Fruit fly (Drosophila melanogaster) whole organism, embryonic: ENCODE results near the gene Fer3HCH.

Source experiments
- Atf3 ChIP-seq: fragments of 200-800 bp; sonication (Bioruptor generic); optimal IDR thresholded peaks from 3 replicates; lab custom pipeline; 2016; ENCODE audit warnings: missing biosample characterization, missing genetic modification characterization
- B-H1 ChIP-seq: fragments of 200-800 bp; sonication (Bioruptor generic); IDR thresholded peaks from 3 replicates; pipeline ENCODE4 v1.3.6; 2022; ENCODE audit warnings: missing biosample characterization, missing genetic modification characterization
- Bdp1 ChIP-seq: fragments of 200-800 bp; sonication (Bioruptor generic); optimal IDR thresholded peaks from 3 replicates; lab custom pipeline; 2016; ENCODE audit warnings: missing biosample characterization, missing genetic modification characterization
- CG10209 ChIP-seq: fragments of 200-800 bp; sonication (Bioruptor generic); optimal IDR thresholded peaks from 3 replicates; lab custom pipeline; 2017; ENCODE audit warnings: missing biosample characterization, mild to moderate bottlenecking, missing genetic modification characterization, missing genetic modification reagents
- CG10543 ChIP-seq: fragments of 200-800 bp; sonication (Bioruptor generic); optimal IDR thresholded peaks from 3 replicates; lab custom pipeline; 2017; ENCODE audit warnings: missing biosample characterization, mild to moderate bottlenecking, missing genetic modification characterization, moderate library complexity
- CG11085 ChIP-seq: fragments of 200-800 bp; sonication (Bioruptor generic); IDR thresholded peaks from 2 replicates; pipeline ENCODE4 v1.3.6; 2022; ENCODE audit warnings: missing biosample characterization, missing genetic modification characterization
- CG12071 ChIP-seq: fragments of 200-800 bp; sonication (Bioruptor generic); optimal IDR thresholded peaks from 3 replicates; lab custom pipeline; 2018; ENCODE audit warnings: missing biosample characterization, mild to moderate bottlenecking, missing genetic modification characterization
- CG17612 ChIP-seq: fragments of 200-800 bp; sonication (Bioruptor generic); IDR thresholded peaks from 2 replicates; pipeline ENCODE4 v1.3.6; 2022; ENCODE audit warnings: missing biosample characterization, missing genetic modification characterization
- CG18262 ChIP-seq: fragments of 200-800 bp; optimal IDR thresholded peaks from 3 replicates; lab custom pipeline; 2019; ENCODE audit warnings: missing biosample characterization, mild to moderate bottlenecking, missing genetic modification characterization, moderate library complexity
- CG2875 ChIP-seq: fragments of 200-800 bp; sonication (Bioruptor generic); optimal IDR thresholded peaks from 2 replicates; lab custom pipeline; 2017; ENCODE audit warnings: missing biosample characterization, mild to moderate bottlenecking, missing genetic modification characterization, missing genetic modification reagents
- CG31441 ChIP-seq: fragments of 200-800 bp; sonication (Bioruptor generic); IDR thresholded peaks from 2 replicates; pipeline ENCODE4 v1.3.6; 2022; ENCODE audit warnings: missing biosample characterization, missing genetic modification characterization
- CG32767 ChIP-seq: fragments of 200-800 bp; sonication (Bioruptor generic); IDR thresholded peaks from 2 replicates; pipeline ENCODE4 v1.3.6; 2022; ENCODE audit warnings: missing biosample characterization, missing genetic modification characterization
- CG32772 ChIP-seq: fragments of 200-800 bp; sonication (Bioruptor generic); IDR thresholded peaks from 2 replicates; pipeline ENCODE4 v1.3.6; 2022; ENCODE audit warnings: missing biosample characterization, missing genetic modification characterization
- CG3995 ChIP-seq: fragments of 200-800 bp; sonication (Bioruptor generic); optimal IDR thresholded peaks from 3 replicates; lab custom pipeline; 2016; ENCODE audit warnings: missing biosample characterization, missing genetic modification characterization
- CG4404 ChIP-seq: fragments of 200-800 bp; sonication (Bioruptor generic); IDR thresholded peaks from 2 replicates; pipeline ENCODE4 v1.3.6; 2022; ENCODE audit warnings: missing biosample characterization, missing genetic modification characterization
- CG5953 ChIP-seq: fragments of 200-800 bp; sonication (Bioruptor generic); IDR thresholded peaks from 2 replicates; pipeline ENCODE4 v1.3.6; 2022; ENCODE audit warnings: missing biosample characterization, missing genetic modification characterization
- CG6272 ChIP-seq: fragments of 200-800 bp; sonication (Bioruptor generic); IDR thresholded peaks from 2 replicates; pipeline ENCODE4 v1.3.6; 2022; ENCODE audit warnings: missing biosample characterization, missing genetic modification characterization
- CG6854 ChIP-seq: fragments of 200-800 bp; sonication (Bioruptor generic); optimal IDR thresholded peaks from 3 replicates; lab custom pipeline; 2017; ENCODE audit warnings: missing biosample characterization, mild to moderate bottlenecking, missing genetic modification characterization
- CG8089 ChIP-seq: fragments of 200-800 bp; sonication (Bioruptor generic); optimal IDR thresholded peaks from 3 replicates; lab custom pipeline; 2016; ENCODE audit warnings: missing biosample characterization, missing genetic modification characterization
- CG9437 ChIP-seq: fragments of 200-800 bp; sonication (Bioruptor generic); optimal IDR thresholded peaks from 2 replicates; lab custom pipeline; 2018; ENCODE audit warnings: missing biosample characterization, mild to moderate bottlenecking, missing genetic modification characterization
- HLH3B ChIP-seq: fragments of 200-800 bp; sonication (Bioruptor generic); IDR thresholded peaks from 2 replicates; pipeline ENCODE4 v1.3.6; 2022; ENCODE audit warnings: missing biosample characterization, missing genetic modification characterization
- Kr ChIP-seq: fragments of 200-800 bp; sonication (Bioruptor generic); optimal IDR thresholded peaks from 2 replicates; lab custom pipeline; 2017; ENCODE audit warnings: missing biosample characterization, mild to moderate bottlenecking, missing genetic modification characterization
- Lpt ChIP-seq: fragments of >200 bp; optimal IDR thresholded peaks from 2 replicates; lab custom pipeline; 2018; ENCODE audit warnings: missing biosample characterization, missing genetic modification characterization
- Meics ChIP-seq: fragments of 200-800 bp; sonication (Bioruptor generic); optimal IDR thresholded peaks from 2 replicates; lab custom pipeline; 2017; ENCODE audit warnings: missing biosample characterization, mild to moderate bottlenecking, missing genetic modification characterization
- Mrtf ChIP-seq: fragments of 200-800 bp; sonication (Bioruptor generic); IDR thresholded peaks from 3 replicates; pipeline ENCODE4 v1.3.6; 2022; ENCODE audit warnings: missing biosample characterization, missing genetic modification characterization
- NFAT ChIP-seq: fragments of 200-800 bp; sonication (Bioruptor generic); IDR thresholded peaks from 2 replicates; pipeline ENCODE4 v1.3.6; 2022; ENCODE audit warnings: missing biosample characterization, missing genetic modification characterization
- Nf-YB ChIP-seq: fragments of 200-800 bp; sonication (Bioruptor generic); optimal IDR thresholded peaks from 3 replicates; lab custom pipeline; 2019; ENCODE audit warnings: missing biosample characterization, mild to moderate bottlenecking, missing genetic modification characterization, moderate library complexity
- Ravus ChIP-seq: fragments of 200-800 bp; sonication (Bioruptor generic); IDR thresholded peaks from 2 replicates; pipeline ENCODE4 v1.3.6; 2022; ENCODE audit warnings: missing biosample characterization, missing genetic modification characterization
- Sin3A ChIP-seq: fragments of >200 bp; optimal IDR thresholded peaks from 2 replicates; lab custom pipeline; 2018
- Stat92E ChIP-seq, 3 experiments: fragments of >200 bp in 2 of 3; fragments of 200-800 bp in 1 of 3; sonication (Bioruptor generic) in 1 of 3; optimal IDR thresholded peaks; 2 replicates each; lab custom pipeline; 2017 to 2019; ENCODE audit warnings: missing biosample characterization in 3 of 3, missing genetic modification characterization in 3 of 3, mild to moderate bottlenecking in 1 of 3, moderate library complexity in 1 of 3
- TFAM ChIP-seq: fragments of 200-800 bp; sonication (Bioruptor generic); optimal IDR thresholded peaks from 2 replicates; lab custom pipeline; 2017; ENCODE audit warnings: missing biosample characterization, missing genetic modification characterization, inconsistent platforms
- Trl ChIP-seq, 3 experiments: fragments of >200 bp in 2 of 3; fragments of 200-800 bp in 1 of 3; sonication (Bioruptor generic) in 1 of 3; optimal IDR thresholded peaks; 2 replicates in 1 of 3; 3 replicates in 2 of 3; lab custom pipeline; 2016 to 2017; ENCODE audit warnings: missing biosample characterization in 1 of 3, missing genetic modification characterization in 1 of 3
- abd-A ChIP-seq: fragments of 200-800 bp; sonication (Bioruptor generic); optimal IDR thresholded peaks from 3 replicates; lab custom pipeline; 2019; ENCODE audit warnings: missing biosample characterization, mild to moderate bottlenecking, missing genetic modification characterization, moderate library complexity
- aop ChIP-seq: fragments of 200-800 bp; sonication (Bioruptor generic); IDR thresholded peaks from 2 replicates; pipeline ENCODE4 v1.3.6; 2022; ENCODE audit warnings: missing biosample characterization, missing genetic modification characterization
- ara ChIP-seq: fragments of 200-800 bp; sonication (Bioruptor generic); IDR thresholded peaks from 2 replicates; pipeline ENCODE4 v1.3.6; 2022; ENCODE audit warnings: missing biosample characterization, missing genetic modification characterization
- bcd ChIP-seq: fragments of 200-800 bp; sonication (Bioruptor generic); optimal IDR thresholded peaks from 2 replicates; lab custom pipeline; 2017; ENCODE audit warnings: missing biosample characterization, mild to moderate bottlenecking, missing genetic modification characterization
- bsh ChIP-seq, 2 experiments: fragments of 200-800 bp; sonication (Bioruptor generic); optimal IDR thresholded peaks; 2 replicates each; lab custom pipeline; 2017 to 2018; ENCODE audit warnings: mild to moderate bottlenecking in 2 of 2, missing biosample characterization in 2 of 2, missing genetic modification characterization in 2 of 2, moderate library complexity in 1 of 2
- cwo ChIP-seq: fragments of 200-800 bp; sonication (Bioruptor generic); optimal IDR thresholded peaks from 3 replicates; lab custom pipeline; 2017; ENCODE audit warnings: missing biosample characterization, missing genetic modification characterization, mild to moderate bottlenecking, moderate library complexity, missing genetic modification reagents
- dimm ChIP-seq: fragments of 200-800 bp; sonication (Bioruptor generic); IDR thresholded peaks from 2 replicates; pipeline ENCODE4 v1.3.6; 2022; ENCODE audit warnings: missing biosample characterization, missing genetic modification characterization
- dpn ChIP-seq, 2 experiments: fragments of 200-800 bp; sonication (Bioruptor generic); optimal IDR thresholded peaks; 3 replicates each; lab custom pipeline; 2016; ENCODE audit warnings: missing biosample characterization in 2 of 2, missing genetic modification characterization in 2 of 2
- eve ChIP-seq, 2 experiments: fragments of >200 bp; optimal IDR thresholded peaks; 2 replicates each; lab custom pipeline; 2017; ENCODE audit warnings: missing biosample characterization in 2 of 2, missing genetic modification characterization in 2 of 2
- grau ChIP-seq: fragments of 200-800 bp; optimal IDR thresholded peaks from 3 replicates; lab custom pipeline; 2019; ENCODE audit warnings: missing biosample characterization, mild to moderate bottlenecking, missing genetic modification characterization, moderate library complexity
- grn ChIP-seq: fragments of 200-800 bp; sonication (Bioruptor generic); optimal IDR thresholded peaks from 3 replicates; lab custom pipeline; 2017; ENCODE audit warnings: missing biosample characterization, missing genetic modification characterization
- hbn ChIP-seq: fragments of 200-800 bp; sonication (Bioruptor generic); IDR thresholded peaks from 2 replicates; pipeline ENCODE4 v1.3.6; 2022; ENCODE audit warnings: missing biosample characterization, missing genetic modification characterization; ENCODE audit not compliant: partially characterized antibody
- ken ChIP-seq: fragments of 200-800 bp; sonication (Bioruptor generic); IDR thresholded peaks from 3 replicates; pipeline ENCODE4 v1.3.6; 2022; ENCODE audit warnings: missing biosample characterization, missing genetic modification characterization
- nerfin-1 ChIP-seq: fragments of 200-800 bp; sonication (Bioruptor generic); optimal IDR thresholded peaks from 3 replicates; lab custom pipeline; 2019; ENCODE audit warnings: missing biosample characterization, mild to moderate bottlenecking, missing genetic modification characterization, moderate library complexity
- otp ChIP-seq: fragments of 200-800 bp; sonication (Bioruptor generic); IDR thresholded peaks from 3 replicates; pipeline ENCODE4, ENCODE4 v1.3.6; 2022; ENCODE audit warnings: missing biosample characterization, missing genetic modification characterization
- salm ChIP-seq: fragments of 200-800 bp; sonication (Bioruptor generic); optimal IDR thresholded peaks from 2 replicates; lab custom pipeline; 2018; ENCODE audit warnings: missing biosample characterization, mild to moderate bottlenecking, missing genetic modification characterization
- slou ChIP-seq: fragments of 200-800 bp; sonication (Bioruptor generic); optimal IDR thresholded peaks from 3 replicates; lab custom pipeline; 2016; ENCODE audit warnings: missing biosample characterization, missing genetic modification characterization
- trh ChIP-seq: fragments of 200-800 bp; sonication (Bioruptor generic); optimal IDR thresholded peaks from 2 replicates; lab custom pipeline; 2016; ENCODE audit warnings: missing biosample characterization, missing genetic modification characterization
- zfh1 ChIP-seq: fragments of 200-800 bp; sonication (Bioruptor generic); IDR thresholded peaks from 3 replicates; pipeline ENCODE4 v1.3.6; 2022; ENCODE audit warnings: missing biosample characterization, missing genetic modification characterization

Fer3HCH gene

dm6 chrX:13135702-13136101, 27.7 kb upstream of the Fer3HCH start:
- TF ChIP-seq B-H1 (GFP tag; lab: Robert Waterston, UW): peak; percentile 16; the same call in 1 of the 3 replicates
- TF ChIP-seq CG8089 (GFP tag; lab: Kevin White, UChicago): peak; percentile 15
- no peak for TF ChIP-seq Kr (GFP tag; lab: Kevin White, UChicago)
- TF ChIP-seq ken (GFP tag; lab: Robert Waterston, UW): peak; percentile 78
- TF ChIP-seq CG32772 (GFP tag; lab: Robert Waterston, UW): 0 out of 2 replicates have a peak, but pooled peaks have one; percentile 35
- no peak for TF ChIP-seq CG11085 (GFP tag; lab: Robert Waterston, UW)
- peak; percentile 37 for TF ChIP-seq Meics
- no peak for TF ChIP-seq Stat92E (GFP tag; optimal IDR thresholded peaks at IDR 0.05; lab: Kevin White, UChicago)
- no peak for TF ChIP-seq CG6854 (GFP tag; lab: Kevin White, UChicago)
- peak; percentile 71 for TF ChIP-seq HLH3B
- 0 out of 2 replicates have a peak, but pooled peaks have one; percentile 10 for TF ChIP-seq dimm (GFP tag; lab: Robert Waterston, UW)
- peak; percentile 33 for TF ChIP-seq Ravus (GFP tag; lab: Robert Waterston, UW)
- TF ChIP-seq CG17612 (GFP tag; lab: Robert Waterston, UW): no peak
- TF ChIP-seq CG4404 (GFP tag; lab: Robert Waterston, UW): no peak
- TF ChIP-seq CG10209 (GFP tag; lab: Kevin White, UChicago): peak; percentile 48
- TF ChIP-seq CG6272 (GFP tag; lab: Robert Waterston, UW): no peak
- no peak for TF ChIP-seq abd-A (tag; lab: Kevin White, UChicago)
- no peak for TF ChIP-seq Sin3A (lab: Kevin White, UChicago)
- peak in 1 of 2 experiments; percentile 55 for TF ChIP-seq bsh (GFP tag; optimal IDR thresholded peaks at IDR 0.05; lab: Kevin White, UChicago)
- TF ChIP-seq Atf3 (GFP tag; lab: Kevin White, UChicago): peak; percentile 36
- no peak for TF ChIP-seq NFAT (GFP tag; lab: Robert Waterston, UW)
- TF ChIP-seq Lpt (GFP tag; lab: Kevin White, UChicago): no peak
- peak; percentile 20 for TF ChIP-seq salm (tag; lab: Kevin White, UChicago)
- TF ChIP-seq CG18262 (tag; lab: Kevin White, UChicago): peak; percentile 53
- peak; percentile 51 for TF ChIP-seq grau (tag; lab: Kevin White, UChicago)
- TF ChIP-seq CG32767 (GFP tag; lab: Robert Waterston, UW): no peak
- peak; percentile 52 for TF ChIP-seq bcd (GFP tag; lab: Kevin White, UChicago)
- no peak for TF ChIP-seq Trl (optimal IDR thresholded peaks at IDR 0.05; lab: Kevin White, UChicago)
- TF ChIP-seq Trl (GFP tag; optimal IDR thresholded peaks at IDR 0.05; lab: Kevin White, UChicago): no peak
- peak; percentile 53 for TF ChIP-seq nerfin-1 (tag; lab: Kevin White, UChicago)
- peak; percentile 72 for TF ChIP-seq zfh1 (GFP tag; lab: Robert Waterston, UW)
- no peak for TF ChIP-seq aop (GFP tag; lab: Robert Waterston, UW)
- peak; percentile 47 for TF ChIP-seq CG9437 (GFP tag; lab: Kevin White, UChicago)
- TF ChIP-seq CG5953 (GFP tag; lab: Robert Waterston, UW): peak; percentile 39; the same call in 1 of the 2 replicates
- no peak for TF ChIP-seq grn (GFP tag; lab: Kevin White, UChicago)
- TF ChIP-seq eve (GFP tag; optimal IDR thresholded peaks at IDR 0.05; lab: Kevin White, UChicago): peak in 1 of 2 experiments; percentile 86
- TF ChIP-seq Bdp1 (GFP tag; lab: Kevin White, UChicago): no peak
- peak; percentile 54; the same call in 1 of the 3 replicates for TF ChIP-seq otp
- peak; percentile 9 for TF ChIP-seq Nf-YB (GFP tag; lab: Kevin White, UChicago)
- TF ChIP-seq cwo (GFP tag; lab: Kevin White, UChicago): peak; percentile 39
- peak; percentile 47 to 63 for TF ChIP-seq dpn (GFP tag; optimal IDR thresholded peaks at IDR 0.05; lab: Kevin White, UChicago)
- TF ChIP-seq CG3995 (GFP tag; lab: Kevin White, UChicago): no peak
- TF ChIP-seq hbn (GFP tag; lab: Robert Waterston, UW): no peak
- TF ChIP-seq slou (GFP tag; lab: Kevin White, UChicago): no peak
- TF ChIP-seq CG10543 (GFP tag; lab: Kevin White, UChicago): no peak
- TF ChIP-seq trh (GFP tag; lab: Kevin White, UChicago): no peak
- peak; percentile 23; the same call in 1 of the 2 replicates for TF ChIP-seq ara
- peak; percentile 60 for TF ChIP-seq CG12071 (GFP tag; lab: Kevin White, UChicago)
- TF ChIP-seq CG2875 (GFP tag; lab: Kevin White, UChicago): peak; percentile 45
- peak; percentile 62 for TF ChIP-seq CG31441 (GFP tag; lab: Robert Waterston, UW)
- peak; percentile 44; the same call in 1 of the 3 replicates for TF ChIP-seq Mrtf (GFP tag; lab: Robert Waterston, UW)
- no peak for TF ChIP-seq TFAM (GFP tag; lab: Kevin White, UChicago)
